Fruit fly (Drosophila melanogaster): ENCODE measurements around the gene sip2.

dm6 chr2L:6956725-6957124, 7.1 kb downstream of the sip2 start, which contains the start of the genes CG13775 and CG3430:
- TF ChIP-seq D1 (tag; optimal IDR thresholded peaks at IDR 0.05), result no peak
- no peak; the same call in 2 of the 3 replicates for TF ChIP-seq fd96Ca (GFP tag; IDR thresholded peaks at IDR 0.05)
- no peak for TF ChIP-seq CG8159 (tag; optimal IDR thresholded peaks at IDR 0.05)
- no peak for TF ChIP-seq CG10348 (GFP tag; IDR thresholded peaks at IDR 0.05)
- no peak for TF ChIP-seq Snoo (tag; optimal IDR thresholded peaks at IDR 0.05)
- no peak for TF ChIP-seq EcR (GFP tag; optimal IDR thresholded peaks at IDR 0.05)
- no peak for TF ChIP-seq Pif1A (GFP tag; optimal IDR thresholded peaks at IDR 0.05)
- TF ChIP-seq rn (GFP tag; IDR thresholded peaks at IDR 0.05), result no peak
- TF ChIP-seq CG8301 (tag; optimal IDR thresholded peaks at IDR 0.05), result no peak
- no peak for TF ChIP-seq CG34367 (tag; optimal IDR thresholded peaks at IDR 0.05)
- TF ChIP-seq Pif1B (GFP tag; optimal IDR thresholded peaks at IDR 0.05), result no peak
- TF ChIP-seq CG14655 (GFP tag; optimal IDR thresholded peaks at IDR 0.05), result no peak
- TF ChIP-seq CG32121 (GFP tag; IDR thresholded peaks at IDR 0.05), result peak; percentile 35; the same call in 1 of the 2 replicates
- no peak for TF ChIP-seq CG4496 (GFP tag; IDR thresholded peaks at IDR 0.05)
